Fruit fly (Drosophila melanogaster): ENCODE results near the gene Cyp4d21.

DNA sequence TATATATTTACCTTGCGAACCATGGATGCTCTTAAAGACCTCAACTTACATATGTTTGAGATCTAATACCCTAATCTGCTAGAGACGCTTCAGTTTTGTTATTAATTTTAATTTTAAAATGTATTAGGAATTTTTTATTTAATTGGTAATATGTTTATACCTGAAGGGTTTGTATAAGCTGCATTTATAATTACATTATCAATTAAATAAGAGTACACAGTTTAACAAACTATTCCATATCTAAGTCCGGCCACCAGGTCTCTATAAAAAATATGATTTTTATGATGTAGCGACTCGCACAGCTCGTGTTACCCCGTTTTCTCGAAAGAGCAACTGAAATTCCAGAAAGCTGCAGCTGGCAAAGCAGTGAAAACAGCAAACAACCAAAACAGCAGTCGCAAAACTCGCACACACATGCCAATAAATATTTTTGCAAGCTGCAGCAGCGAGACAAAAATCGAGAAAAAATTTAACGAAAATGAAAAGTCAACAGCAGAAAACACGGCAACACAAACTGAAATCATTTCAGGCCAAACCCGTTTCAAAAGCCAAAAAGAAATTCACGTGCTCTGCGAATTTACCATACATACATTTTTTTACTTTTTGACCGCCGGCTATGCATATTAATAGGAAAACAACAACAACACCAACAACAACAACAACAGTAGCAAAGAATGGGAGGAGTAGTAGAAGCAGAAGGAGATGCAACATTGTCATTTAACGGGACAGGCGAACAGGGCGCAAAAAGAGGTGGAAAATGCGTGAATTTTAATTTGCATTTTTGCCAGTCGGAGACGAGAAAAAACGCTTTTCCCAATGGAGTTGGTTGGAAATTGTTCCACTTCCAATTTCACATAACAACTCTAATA, 30.9 kb upstream of the Cyp4d21 start:
- TF ChIP-seq CG8159 (tag; optimal IDR thresholded peaks at IDR 0.05), result peak; percentile 34
- TF ChIP-seq fd96Ca (GFP tag; IDR thresholded peaks at IDR 0.05), result no peak; the same call in 2 of the 3 replicates
